Fruit fly (Drosophila melanogaster): Measurements from ENCODE around the gene baz.
A peak's percentile ranks its signal among the peaks of the same experiment; 100 is the strongest.

Gene baz

dm6 chrX:17125017-17125821 lies 34.6 kb upstream of the baz start (continued):
- peak; percentile 52 for TF ChIP-seq D19B (GFP tag; optimal IDR thresholded peaks at IDR 0.05)
- TF ChIP-seq nau (GFP tag; optimal IDR thresholded peaks at IDR 0.05): peak; percentile 18
- TF ChIP-seq br (optimal IDR thresholded peaks at IDR 0.05): no peak
- peak; percentile 50 for TF ChIP-seq Hsf (GFP tag; optimal IDR thresholded peaks at IDR 0.05)
- no peak for TF ChIP-seq CG18011 (GFP tag; optimal IDR thresholded peaks at IDR 0.05)
- peak; percentile 72 for TF ChIP-seq CG14014 (GFP tag; IDR thresholded peaks at IDR 0.05)
- peak; percentile 13 for TF ChIP-seq CG7786 (GFP tag; optimal IDR thresholded peaks at IDR 0.05)
- TF ChIP-seq CG17612 (GFP tag; IDR thresholded peaks at IDR 0.05): peak; percentile 39; the same call in 1 of the 2 replicates
- TF ChIP-seq CG13296 (GFP tag; optimal IDR thresholded peaks at IDR 0.05): peak; percentile 83
- TF ChIP-seq zen (tag; optimal IDR thresholded peaks at IDR 0.05): no peak
- TF ChIP-seq ci (GFP tag; IDR thresholded peaks at IDR 0.05): peak; percentile 73
- TF ChIP-seq gsb-n (tag; optimal IDR thresholded peaks at IDR 0.05): peak; percentile 13
- TF ChIP-seq repo (GFP tag; optimal IDR thresholded peaks at IDR 0.05): no peak
- no peak for TF ChIP-seq CG17912 (GFP tag; optimal IDR thresholded peaks at IDR 0.05)
- no peak for TF ChIP-seq CG31388 (GFP tag; optimal IDR thresholded peaks at IDR 0.05)
- TF ChIP-seq CG33213 (GFP tag; optimal IDR thresholded peaks at IDR 0.05): no peak
- TF ChIP-seq Elba2 (GFP tag; optimal IDR thresholded peaks at IDR 0.05): no peak
- no peak for TF ChIP-seq CG2116 (GFP tag; optimal IDR thresholded peaks at IDR 0.05)
- TF ChIP-seq CG10267 (tag; optimal IDR thresholded peaks at IDR 0.05): peak; percentile 42
- TF ChIP-seq CG1647 (GFP tag; optimal IDR thresholded peaks at IDR 0.05): no peak
- no peak for TF ChIP-seq Mes4 (GFP tag; optimal IDR thresholded peaks at IDR 0.05)
- peak; percentile 29 for TF ChIP-seq ssp (GFP tag; IDR thresholded peaks at IDR 0.05)
- peak; percentile 21; the same call in 1 of the 3 replicates for TF ChIP-seq CG6175 (GFP tag; IDR thresholded peaks at IDR 0.05)
- peak; percentile 19 for TF ChIP-seq dm (GFP tag; optimal IDR thresholded peaks at IDR 0.05)
- TF ChIP-seq sug (tag; optimal IDR thresholded peaks at IDR 0.05): peak; percentile 60
- peak; percentile 18 for TF ChIP-seq CG9797 (GFP tag; optimal IDR thresholded peaks at IDR 0.05)
- peak; percentile 10 for TF ChIP-seq crc (GFP tag; optimal IDR thresholded peaks at IDR 0.05)
- peak; percentile 82 for TF ChIP-seq dysf (GFP tag; IDR thresholded peaks at IDR 0.05)
- TF ChIP-seq CG32767 (GFP tag; IDR thresholded peaks at IDR 0.05): peak; percentile 44; the same call in 1 of the 2 replicates
- peak; percentile 43 for TF ChIP-seq CG6272 (GFP tag; IDR thresholded peaks at IDR 0.05)
- TF ChIP-seq CG10274 (GFP tag; optimal IDR thresholded peaks at IDR 0.05): peak; percentile 8
- TF ChIP-seq CG11093 (GFP tag; IDR thresholded peaks at IDR 0.05): peak; percentile 52; the same call in 1 of the 3 replicates
- peak; percentile 13 for TF ChIP-seq CG9437 (GFP tag; optimal IDR thresholded peaks at IDR 0.05)
- no peak for TF ChIP-seq CG11560 (tag; IDR thresholded peaks at IDR 0.05)
- TF ChIP-seq pita (GFP tag; optimal IDR thresholded peaks at IDR 0.05): no peak
- no peak for TF ChIP-seq aop (GFP tag; IDR thresholded peaks at IDR 0.05)
- TF ChIP-seq CG1024 (GFP tag; IDR thresholded peaks at IDR 0.05): peak; percentile 37; the same call in 1 of the 2 replicates
- peak; percentile 47 for TF ChIP-seq trem (tag; optimal IDR thresholded peaks at IDR 0.05)
- TF ChIP-seq z (GFP tag; IDR thresholded peaks at IDR 0.05): no peak
- TF ChIP-seq vfl (GFP tag; optimal IDR thresholded peaks at IDR 0.05): no peak
- 0 out of 2 replicates have a peak, but pooled peaks have one; percentile 30 for TF ChIP-seq CG10321 (GFP tag; IDR thresholded peaks at IDR 0.05)
- peak; percentile 62 for TF ChIP-seq CG32772 (GFP tag; IDR thresholded peaks at IDR 0.05)
- peak; percentile 42 for TF ChIP-seq lilli (GFP tag; optimal IDR thresholded peaks at IDR 0.05)
- peak; percentile 93 for TF ChIP-seq CG13287 (GFP tag; IDR thresholded peaks at IDR 0.05; ENCODE audit: partially characterized antibody)
- peak; percentile 62 for TF ChIP-seq CG17328 (GFP tag; IDR thresholded peaks at IDR 0.05)
- peak; percentile 50 for TF ChIP-seq CG8924 (tag; optimal IDR thresholded peaks at IDR 0.05)
- peak; percentile 6 for TF ChIP-seq Myb (GFP tag; optimal IDR thresholded peaks at IDR 0.05)
- TF ChIP-seq CG12219 (GFP tag; optimal IDR thresholded peaks at IDR 0.05): peak; percentile 2
- TF ChIP-seq org-1 (GFP tag; optimal IDR thresholded peaks at IDR 0.05): peak; percentile 51
- peak; percentile 20 for TF ChIP-seq CG18764 (GFP tag; optimal IDR thresholded peaks at IDR 0.05)
- TF ChIP-seq CG9727 (GFP tag; optimal IDR thresholded peaks at IDR 0.05): peak; percentile 45

All from whole organism, embryonic.